Worm (Caenorhabditis elegans) whole organism, L3 larva: Measurements from ENCODE around the gene clec-32.

Experiments used
- R02D3.7 ChIP-seq: fragments of 150-350 bp; optimal IDR thresholded peaks from 2 replicates; lab custom pipeline; 2014; ENCODE audit warnings: missing biosample characterization, missing genetic modification characterization
- aly-2 ChIP-seq: fragments of 150-350 bp; optimal IDR thresholded peaks from 2 replicates; lab custom pipeline; 2014; ENCODE audit warnings: missing biosample characterization, missing genetic modification characterization
- ama-1 ChIP-seq: fragments of 150-350 bp; optimal IDR thresholded peaks from 2 replicates; lab custom pipeline; 2018
- ceh-82 ChIP-seq: fragments of 150-350 bp; optimal IDR thresholded peaks from 2 replicates; lab custom pipeline; 2014; ENCODE audit warnings: missing biosample characterization, missing genetic modification characterization
- ceh-9 ChIP-seq: sonication (generic microtip); optimal IDR thresholded peaks from 2 replicates; lab custom pipeline; 2018; ENCODE audit warnings: missing biosample characterization, missing genetic modification characterization
- daf-12 ChIP-seq: fragments of 150-350 bp; optimal IDR thresholded peaks from 2 replicates; lab custom pipeline; 2014; ENCODE audit warnings: missing biosample characterization, missing genetic modification reagents, missing genetic modification characterization
- elt-1 ChIP-seq: fragments of 150-350 bp; optimal IDR thresholded peaks from 2 replicates; lab custom pipeline; 2014; ENCODE audit warnings: missing biosample characterization, missing genetic modification characterization
- elt-2 ChIP-seq: sonication (generic microtip); optimal IDR thresholded peaks from 2 replicates; lab custom pipeline; 2016; ENCODE audit warnings: missing genetic modification reagents, mild to moderate bottlenecking, missing genetic modification characterization, missing compliant biosample characterization
- elt-3 ChIP-seq, 3 experiments: fragments of 150-350 bp in 1 of 3; sonication (generic microtip) in 2 of 3; optimal IDR thresholded peaks; 2 replicates in 2 of 3; 4 replicates in 1 of 3; lab custom pipeline; 2014 to 2017; ENCODE audit warnings: missing biosample characterization in 3 of 3, missing genetic modification characterization in 3 of 3
- fkh-10 ChIP-seq: sonication (generic microtip); optimal IDR thresholded peaks from 2 replicates; lab custom pipeline; 2017; ENCODE audit warnings: missing biosample characterization, missing genetic modification reagents, missing genetic modification characterization
- fkh-2 ChIP-seq: fragments of 150-350 bp; optimal IDR thresholded peaks from 2 replicates; lab custom pipeline; 2014; ENCODE audit warnings: missing biosample characterization, missing genetic modification reagents, missing genetic modification characterization
- lin-15B ChIP-seq: fragments of 150-350 bp; optimal IDR thresholded peaks from 2 replicates; lab custom pipeline; 2014; ENCODE audit warnings: missing biosample characterization, missing genetic modification characterization
- lin-39 ChIP-seq: fragments of 150-350 bp; optimal IDR thresholded peaks from 2 replicates; lab custom pipeline; 2018; ENCODE audit warnings: missing biosample characterization, missing genetic modification reagents, missing genetic modification characterization
- lsy-12 ChIP-seq: sonication (generic microtip); optimal IDR thresholded peaks from 2 replicates; lab custom pipeline; 2016; ENCODE audit warnings: mild to moderate bottlenecking, missing genetic modification characterization, missing compliant biosample characterization
- nfya-1 ChIP-seq: sonication (generic microtip); optimal IDR thresholded peaks from 2 replicates; lab custom pipeline; 2017; ENCODE audit warnings: missing genetic modification characterization, mild to moderate bottlenecking, missing compliant biosample characterization, antibody characterized with exemption, moderate library complexity; ENCODE audit not compliant: insufficient read depth
- nhr-11 ChIP-seq: fragments of 150-350 bp; optimal IDR thresholded peaks from 2 replicates; lab custom pipeline; 2014; ENCODE audit warnings: missing biosample characterization, missing genetic modification characterization
- nhr-12 ChIP-seq: fragments of 150-350 bp; optimal IDR thresholded peaks from 2 replicates; lab custom pipeline; 2014; ENCODE audit warnings: missing biosample characterization, missing genetic modification characterization
- nhr-237 ChIP-seq: fragments of 150-350 bp; optimal IDR thresholded peaks from 2 replicates; lab custom pipeline; 2014; ENCODE audit warnings: missing biosample characterization, missing genetic modification characterization
- nhr-43 ChIP-seq: sonication (generic microtip); optimal IDR thresholded peaks from 2 replicates; lab custom pipeline; 2016; ENCODE audit warnings: mild to moderate bottlenecking, missing genetic modification characterization, missing compliant biosample characterization; ENCODE audit not compliant: poor library complexity, severe bottlenecking
- nhr-67 ChIP-seq: fragments of 150-350 bp; optimal IDR thresholded peaks from 2 replicates; lab custom pipeline; 2014; ENCODE audit warnings: missing biosample characterization, missing genetic modification characterization
- nhr-76 ChIP-seq: fragments of 150-350 bp; sonication (generic microtip); optimal IDR thresholded peaks from 5 replicates; lab custom pipeline; 2014; ENCODE audit warnings: missing biosample characterization, missing genetic modification characterization
- pha-4 ChIP-seq: fragments of 150-350 bp; optimal IDR thresholded peaks from 2 replicates; lab custom pipeline; 2014; ENCODE audit warnings: missing biosample characterization, missing genetic modification reagents, missing genetic modification characterization
- pqm-1 ChIP-seq: fragments of 150-350 bp; optimal IDR thresholded peaks from 2 replicates; lab custom pipeline; 2017; ENCODE audit warnings: missing biosample characterization, missing genetic modification characterization, inconsistent platforms
- tbx-2 ChIP-seq: sonication (generic microtip); optimal IDR thresholded peaks from 2 replicates; lab custom pipeline; 2016; ENCODE audit warnings: mild to moderate bottlenecking, missing genetic modification characterization, missing compliant biosample characterization
- unc-39 ChIP-seq: sonication (generic microtip); optimal IDR thresholded peaks from 4 replicates; lab custom pipeline; 2017; ENCODE audit warnings: missing biosample characterization, missing genetic modification characterization
- zag-1 ChIP-seq: fragments of 150-350 bp; optimal IDR thresholded peaks from 2 replicates; lab custom pipeline; 2014; ENCODE audit warnings: missing biosample characterization, missing genetic modification characterization
- ztf-11 ChIP-seq: fragments of 150-350 bp; optimal IDR thresholded peaks from 2 replicates; lab custom pipeline; 2014; ENCODE audit warnings: missing biosample characterization, missing genetic modification characterization
- ztf-4 ChIP-seq: fragments of 150-350 bp; optimal IDR thresholded peaks from 2 replicates; lab custom pipeline; 2014; ENCODE audit warnings: missing biosample characterization, missing genetic modification characterization

clec-32 gene

ce11 chrV:16865404-16865803, 3.8 kb upstream of the clec-32 start, which contains the start of gene clec-28:
Gene clec-28, plus strand, starts transcription at chrV:16865704.
- no peak for TF ChIP-seq daf-12 (tag; lab: Kevin White, UChicago)
- TF ChIP-seq nhr-76 (tag; lab: Kevin White, UChicago), result no peak
- no peak for TF ChIP-seq nfya-1 (tag; lab: Kevin White, UChicago)
- no peak for TF ChIP-seq ztf-4
- TF ChIP-seq pha-4, result no peak

ce11 chrV:16857977-16858479, 3.6 kb downstream of the clec-32 start, which contains the start of the genes clec-31 and clec-22:
Gene clec-31, minus strand, starts transcription at chrV:16858077.
Gene clec-22, plus strand, starts transcription at chrV:16858429.
- TF ChIP-seq R02D3.7 (tag; lab: Kevin White, UChicago), result no peak
- TF ChIP-seq ceh-9 (tag; lab: Kevin White, UChicago), result no peak
- TF ChIP-seq ceh-82, result no peak

ce11 chrV:16853956-16854683, 7.5 kb downstream of the clec-32 start, which contains the start of the genes clec-35 and clec-27:
Gene clec-35, minus strand, starts transcription at chrV:16854056.
Gene clec-27, plus strand, starts transcription at chrV:16854633.
- no peak for TF ChIP-seq lsy-12 (tag; lab: Kevin White, UChicago)
- no peak for TF ChIP-seq elt-3 (tag; optimal IDR thresholded peaks at IDR 0.05; lab: Kevin White, UChicago)

- no peak for TF ChIP-seq ceh-9 (tag; lab: Kevin White, UChicago)
- TF ChIP-seq aly-2 (tag; lab: Kevin White, UChicago), result no peak
- TF ChIP-seq elt-2, result no peak
- no peak for TF ChIP-seq nhr-11 (tag; lab: Kevin White, UChicago)
Measured at ce11 chrV:16852002-16852401, 9.6 kb downstream of the clec-32 start, which contains the start of gene clec-37. Gene clec-37, minus strand, starts transcription at chrV:16852102.

- TF ChIP-seq daf-12 (tag; lab: Kevin White, UChicago) (no peak), elt-2 (peak; percentile 27), lin-15B (tag; lab: Kevin White, UChicago) (no peak)
Measured at ce11 chrV:16848498-16848897, 13.1 kb downstream of the clec-32 start, which contains the start of the genes clec-36 and clec-26. Gene clec-36, minus strand, starts transcription at chrV:16848598. Gene clec-26, plus strand, starts transcription at chrV:16848611.

- no peak for TF ChIP-seq nhr-12 (tag; lab: Kevin White, UChicago)
- no peak for TF ChIP-seq lin-39
- no peak for TF ChIP-seq tbx-2 (tag; lab: Kevin White, UChicago)
- no peak for TF ChIP-seq unc-39 (tag; lab: Kevin White, UChicago)
- no peak for TF ChIP-seq pha-4
- no peak for TF ChIP-seq ceh-9 (tag; lab: Kevin White, UChicago)
- no peak for TF ChIP-seq elt-2
- TF ChIP-seq fkh-10 (GFP tag; lab: Kevin White, UChicago), result no peak
- no peak for TF ChIP-seq ztf-11 (tag; lab: Kevin White, UChicago)
- TF ChIP-seq nhr-11 (tag; lab: Kevin White, UChicago), result no peak
- TF ChIP-seq nhr-237 (tag; lab: Kevin White, UChicago), result no peak
- TF ChIP-seq elt-1 (tag; lab: Kevin White, UChicago), result no peak
- no peak for TF ChIP-seq ceh-82
- TF ChIP-seq daf-12 (tag; lab: Kevin White, UChicago), result no peak
- TF ChIP-seq zag-1, result no peak
- no peak for TF ChIP-seq nhr-67 (tag; lab: Kevin White, UChicago)
- no peak for TF ChIP-seq nhr-43 (tag; lab: Kevin White, UChicago)
- no peak for TF ChIP-seq elt-3 (tag; optimal IDR thresholded peaks at IDR 0.05; lab: Kevin White, UChicago)
- TF ChIP-seq fkh-2 (tag; lab: Kevin White, UChicago), result no peak
- no peak for TF ChIP-seq lin-15B (tag; lab: Kevin White, UChicago)
Measured at ce11 chrV:16842941-16843340, 18.7 kb downstream of the clec-32 start, which contains the start of gene clec-25. Gene clec-25, plus strand, starts transcription at chrV:16843241.

- no peak for TF ChIP-seq lin-15B (tag; lab: Kevin White, UChicago)
- TF ChIP-seq pqm-1 (tag; lab: Kevin White, UChicago), result no peak
- no peak for TF ChIP-seq zag-1
- TF ChIP-seq aly-2 (tag; lab: Kevin White, UChicago), result no peak
- TF ChIP-seq ama-1 (lab: Kevin White, UChicago), result no peak
- no peak for TF ChIP-seq nhr-76 (tag; lab: Kevin White, UChicago)
- TF ChIP-seq elt-1 (tag; lab: Kevin White, UChicago), result no peak
Measured at ce11 chrV:16840961-16841360, 20.7 kb downstream of the clec-32 start, which contains the start of gene clec-40. Gene clec-40, minus strand, starts transcription at chrV:16841061.
